Fruit fly (Drosophila melanogaster) whole organism, wandering third instar larva: ENCODE measurements around the gene Dyro.

Source experiments
- CG9705 ChIP-seq: fragments of 200-800 bp; sonication (Bioruptor generic); optimal IDR thresholded peaks from 2 replicates; lab custom pipeline; 2018; ENCODE audit warnings: missing biosample characterization, mild to moderate bottlenecking, missing genetic modification characterization
- Dfd ChIP-seq: fragments of >200 bp; optimal IDR thresholded peaks from 2 replicates; lab custom pipeline; 2017; ENCODE audit warnings: missing biosample characterization, missing genetic modification characterization
- Hr78 ChIP-seq: fragments of >200 bp; optimal IDR thresholded peaks from 2 replicates; lab custom pipeline; 2017; ENCODE audit warnings: missing biosample characterization, missing genetic modification characterization
- Jra ChIP-seq: sonication (Bioruptor generic); optimal IDR thresholded peaks from 2 replicates; lab custom pipeline; 2016; ENCODE audit warnings: missing biosample characterization, missing genetic modification characterization
- N ChIP-seq: fragments of >200 bp; optimal IDR thresholded peaks from 2 replicates; lab custom pipeline; 2018; ENCODE audit warnings: missing biosample characterization, missing external identifiers, missing genetic modification characterization
- OdsH ChIP-seq: fragments of 200-800 bp; sonication (Bioruptor generic); optimal IDR thresholded peaks from 2 replicates; lab custom pipeline; 2016; ENCODE audit warnings: missing biosample characterization, mild to moderate bottlenecking, missing genetic modification characterization
- br ChIP-seq: fragments of 200-800 bp; sonication (Bioruptor generic); optimal IDR thresholded peaks from 2 replicates; lab custom pipeline; 2016; ENCODE audit warnings: missing biosample characterization, missing genetic modification characterization
- brk ChIP-seq: fragments of 200-800 bp; sonication (Bioruptor generic); optimal IDR thresholded peaks from 2 replicates; lab custom pipeline; 2016; ENCODE audit warnings: missing biosample characterization, mild to moderate bottlenecking, missing genetic modification characterization
- ey ChIP-seq: fragments of 200-800 bp; sonication (Bioruptor generic); optimal IDR thresholded peaks from 2 replicates; lab custom pipeline; 2016; ENCODE audit warnings: missing biosample characterization, missing genetic modification characterization
- foxo ChIP-seq, 2 experiments: fragments of 200-800 bp; sonication (Bioruptor generic); optimal IDR thresholded peaks; 2 replicates in 1 of 2; 3 replicates in 1 of 2; lab custom pipeline; 2016 to 2017; ENCODE audit warnings: missing biosample characterization in 2 of 2, missing genetic modification characterization in 2 of 2
- pan ChIP-seq: fragments of >200 bp; optimal IDR thresholded peaks from 2 replicates; lab custom pipeline; 2017
- psq ChIP-seq: fragments of 200-800 bp; sonication (Bioruptor generic); optimal IDR thresholded peaks from 3 replicates; lab custom pipeline; 2017; ENCODE audit warnings: missing biosample characterization, mild to moderate bottlenecking, missing genetic modification characterization, moderate library complexity
- tai ChIP-seq: sonication (Bioruptor generic); optimal IDR thresholded peaks from 2 replicates; lab custom pipeline; 2016; ENCODE audit warnings: missing biosample characterization, missing genetic modification characterization

- TF ChIP-seq pan (lab: Kevin White, UChicago) (no peak), Hr78 (no peak), Jra (no peak), foxo (GFP tag; optimal IDR thresholded peaks at IDR 0.05; lab: Kevin White, UChicago) (peak in 1 of 2 experiments; percentile 7), br (GFP tag; lab: Kevin White, UChicago) (no peak), OdsH (GFP tag; lab: Kevin White, UChicago) (no peak), brk (GFP tag; lab: Kevin White, UChicago) (no peak), psq (GFP tag; lab: Kevin White, UChicago) (peak; percentile 10), CG9705 (no peak), Dfd (GFP tag; lab: Kevin White, UChicago) (no peak), ey (GFP tag; lab: Kevin White, UChicago) (no peak), N (GFP tag; lab: Kevin White, UChicago) (no peak), tai (GFP tag; lab: Kevin White, UChicago) (no peak)
Measured at dm6 chr3L:11302906-11303305, 7.2 kb upstream of the Dyro start.
